Worm (Caenorhabditis elegans): ENCODE measurements around the gene K07H8.5.

- TF ChIP-seq nhr-80 (tag; optimal IDR thresholded peaks at IDR 0.05) (peak; percentile 6), nfyb-1 (GFP tag; IDR thresholded peaks at IDR 0.05) (no peak), egl-44 (GFP tag; IDR thresholded peaks at IDR 0.05) (no peak), hlh-26 (GFP tag; conservative IDR thresholded peaks at IDR 0.05) (no peak), pha-4 (tag; optimal IDR thresholded peaks at IDR 0.05) (no peak), tbp1 (GFP tag; optimal IDR thresholded peaks at IDR 0.05) (no peak), ztf-18 (tag; optimal IDR thresholded peaks at IDR 0.05) (no peak), dpl-1 (GFP tag; optimal IDR thresholded peaks at IDR 0.05) (no peak)
These were observed 35.7 kb upstream of the K07H8.5 start for ce11 chrIV:8232428-8232827.

All from whole organism, young adult.